Worm (Caenorhabditis elegans) whole organism, early embryonic: Measurements from ENCODE around the gene ZK863.1.

ENCODE experiments used
- B0310.2 ChIP-seq: sonication (generic microtip); optimal IDR thresholded peaks from 2 replicates; lab custom pipeline; 2016; ENCODE audit warnings: mild to moderate bottlenecking, missing genetic modification characterization, missing compliant biosample characterization
- F13C5.2 ChIP-seq: sonication (generic microtip); optimal IDR thresholded peaks from 2 replicates; lab custom pipeline; 2017; ENCODE audit warnings: mild to moderate bottlenecking, missing genetic modification characterization, inconsistent platforms, missing compliant biosample characterization
- aly-1 ChIP-seq: sonication (generic microtip); optimal IDR thresholded peaks from 2 replicates; lab custom pipeline; 2016; ENCODE audit warnings: missing genetic modification characterization, missing compliant biosample characterization
- ama-1 ChIP-seq: fragments of 150-350 bp; optimal IDR thresholded peaks from 2 replicates; lab custom pipeline; 2014
- ceh-13 ChIP-seq: fragments of 200-800 bp; sonication (Bioruptor generic); optimal IDR thresholded peaks from 2 replicates; lab custom pipeline; 2018; ENCODE audit warnings: mild to moderate bottlenecking, missing genetic modification characterization, missing compliant biosample characterization
- ceh-36 ChIP-seq: sonication (generic microtip); optimal IDR thresholded peaks from 2 replicates; lab custom pipeline; 2016; ENCODE audit warnings: missing genetic modification characterization, inconsistent platforms, missing compliant biosample characterization
- ets-7 ChIP-seq: sonication (generic microtip); optimal IDR thresholded peaks from 2 replicates; lab custom pipeline; 2016; ENCODE audit warnings: missing genotype, missing genetic modification characterization, missing compliant biosample characterization
- flt-1 ChIP-seq: fragments of 200-800 bp; sonication (Bioruptor generic); IDR thresholded peaks from 2 replicates; pipeline ENCODE4 v1.3.6; 2022; ENCODE audit warnings: missing genetic modification characterization, missing compliant biosample characterization
- hmbx-1 ChIP-seq: sonication (generic microtip); optimal IDR thresholded peaks from 2 replicates; lab custom pipeline; 2016; ENCODE audit warnings: mild to moderate bottlenecking, missing genetic modification characterization, missing compliant biosample characterization
- hmg-4 ChIP-seq: fragments of 200-800 bp; sonication (Bioruptor generic); optimal IDR thresholded peaks from 2 replicates; lab custom pipeline; 2018; ENCODE audit warnings: mild to moderate bottlenecking, missing genetic modification characterization, missing compliant biosample characterization
- hnd-1 ChIP-seq: sonication (generic microtip); optimal IDR thresholded peaks from 2 replicates; lab custom pipeline; 2016; ENCODE audit warnings: missing genetic modification characterization, missing compliant biosample characterization
- pes-1 ChIP-seq: fragments of 200-800 bp; sonication (Bioruptor generic); IDR thresholded peaks from 2 replicates; pipeline ENCODE4 v1.3.6; 2022; ENCODE audit warnings: missing genetic modification reagents, missing genetic modification characterization, missing compliant biosample characterization
- scrt-1 ChIP-seq: fragments of 200-800 bp; sonication (Bioruptor generic); IDR thresholded peaks from 2 replicates; pipeline ENCODE4 v1.3.6; 2022; ENCODE audit warnings: missing genetic modification characterization, missing compliant biosample characterization
- sea-1 ChIP-seq: fragments of 200-800 bp; sonication (Bioruptor generic); conservative IDR thresholded peaks from 2 replicates; pipeline ENCODE4 v1.3.6; 2022; ENCODE audit warnings: missing genetic modification characterization, missing compliant biosample characterization
- tbx-11 ChIP-seq: fragments of 200-800 bp; sonication (Bioruptor generic); IDR thresholded peaks from 2 replicates; pipeline ENCODE4 v1.3.6; 2022; ENCODE audit warnings: missing genetic modification characterization, missing compliant biosample characterization
- tbx-37 ChIP-seq: fragments of 200-800 bp; sonication (Bioruptor generic); conservative IDR thresholded peaks from 2 replicates; pipeline ENCODE4 v1.3.6; 2022; ENCODE audit warnings: missing genetic modification reagents, missing genetic modification characterization, missing compliant biosample characterization
- tra-4 ChIP-seq: sonication (generic microtip); optimal IDR thresholded peaks from 2 replicates; lab custom pipeline; 2017; ENCODE audit warnings: missing genetic modification characterization, missing compliant biosample characterization

Gene ZK863.1

DNA sequence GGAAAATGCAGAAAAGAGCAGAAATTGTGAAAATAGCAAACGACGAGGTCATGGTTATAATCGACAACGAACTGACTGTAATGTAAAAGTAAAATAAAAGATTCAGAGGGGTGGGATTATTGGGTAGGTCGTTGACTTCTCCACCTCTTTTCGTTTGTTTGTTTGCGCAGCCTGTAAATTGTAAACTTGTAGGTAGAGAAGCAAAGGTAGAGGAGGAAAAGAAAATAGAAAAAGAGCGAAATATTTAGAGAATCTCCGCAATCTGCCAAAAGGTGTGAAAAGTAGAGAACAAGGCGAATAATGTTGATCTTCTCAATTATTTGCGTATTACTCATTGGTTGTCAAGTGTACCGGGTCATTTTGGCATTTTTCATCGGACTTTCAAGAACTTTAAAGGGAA is 17.3 kb upstream of the ZK863.1 start, which contains the start of gene ZK863.8:
TSS of gene ZK863.8 (minus strand) at position 173 of the 400 bp plus-strand sequence.
- no peak for TF ChIP-seq B0310.2 (tag; lab: Kevin White, UChicago)
- TF ChIP-seq tra-4 (tag; lab: Kevin White, UChicago) = no peak

DNA sequence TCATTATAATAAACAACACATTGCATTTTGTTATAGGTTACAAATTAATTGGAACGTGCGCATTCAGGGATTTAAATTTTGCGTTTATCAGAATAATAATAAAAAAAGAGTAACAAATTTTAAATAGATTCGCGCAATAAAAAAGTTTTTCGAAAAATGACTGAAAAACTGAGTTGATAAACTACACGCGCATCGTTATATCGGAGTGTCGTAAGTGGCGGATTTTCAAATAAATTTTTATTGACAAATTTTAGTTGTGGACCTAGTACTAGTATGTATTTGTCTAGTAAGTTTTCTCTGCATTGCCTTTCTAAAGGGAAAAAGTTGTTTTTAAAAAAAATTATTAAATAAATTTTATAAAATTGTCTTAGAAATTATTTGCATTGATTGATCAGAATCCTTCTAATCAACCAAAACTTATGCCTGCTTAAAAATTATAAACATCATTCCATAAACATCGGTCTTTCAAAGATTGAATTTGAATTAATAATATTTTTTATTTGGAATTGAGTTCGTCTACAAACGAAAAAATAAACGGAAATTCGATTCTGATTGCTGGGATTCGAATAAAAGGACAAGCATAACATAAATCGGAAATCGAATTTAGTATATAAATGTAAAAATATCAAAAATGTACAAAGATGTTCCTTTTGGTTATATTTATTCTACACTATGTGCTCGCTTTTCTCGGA is 14.4 kb upstream of the ZK863.1 start, which contains the start of gene srd-4:
TSS of gene srd-4 (plus strand) at position 642 of the 692 bp plus-strand sequence.
- TF ChIP-seq flt-1 = no peak
- TF ChIP-seq sea-1 (GFP tag; lab: Robert Waterston, UW) = no peak
- no peak for TF ChIP-seq hnd-1 (tag; lab: Kevin White, UChicago)
- TF ChIP-seq hmbx-1 = no peak
- no peak for TF ChIP-seq ceh-36 (tag; lab: Kevin White, UChicago)
- no peak for TF ChIP-seq pes-1 (GFP tag; lab: Robert Waterston, UW)
- TF ChIP-seq tbx-37 (GFP tag; lab: Robert Waterston, UW) = no peak
- no peak for TF ChIP-seq F13C5.2 (tag; lab: Kevin White, UChicago)
- no peak for TF ChIP-seq tbx-11 (GFP tag; lab: Robert Waterston, UW)
- TF ChIP-seq hmg-4 (GFP tag; lab: Kevin White, UChicago) = no peak
- TF ChIP-seq ceh-13 (GFP tag; lab: Kevin White, UChicago) = no peak
- TF ChIP-seq tra-4 (tag; lab: Kevin White, UChicago) = no peak
- TF ChIP-seq scrt-1 (GFP tag; lab: Robert Waterston, UW) = no peak
- TF ChIP-seq B0310.2 (tag; lab: Kevin White, UChicago) = no peak
- TF ChIP-seq ama-1 = no peak

DNA sequence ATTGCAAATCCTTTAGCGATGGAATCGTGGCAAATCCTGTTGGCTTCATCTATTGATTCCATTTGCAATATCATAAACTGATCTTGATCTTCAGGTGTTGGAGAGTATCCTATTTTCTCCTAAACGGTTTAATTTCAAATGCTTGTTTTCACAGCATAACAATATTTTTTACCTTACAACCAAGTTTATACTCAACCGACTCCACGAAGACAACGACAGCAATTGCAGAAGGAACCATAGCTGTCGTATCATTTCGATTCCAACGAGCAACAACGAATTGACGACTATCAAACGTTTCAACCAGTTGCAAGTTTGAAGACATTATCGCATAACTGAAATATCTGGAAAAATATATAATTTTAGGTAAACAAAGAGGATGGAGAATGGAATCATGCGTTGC is 13.8 kb upstream of the ZK863.1 start, which contains the start of gene usip-1:
TSS of gene usip-1 (minus strand) at position 341 of the 400 bp plus-strand sequence.
- TF ChIP-seq hmbx-1 (no peak), scrt-1 (GFP tag; lab: Robert Waterston, UW) (no peak), ets-7 (no peak), B0310.2 (tag; lab: Kevin White, UChicago) (no peak), tbx-37 (GFP tag; lab: Robert Waterston, UW) (no peak), aly-1 (tag; lab: Kevin White, UChicago) (no peak), sea-1 (GFP tag; lab: Robert Waterston, UW) (no peak), ama-1 (no peak), hmg-4 (GFP tag; lab: Kevin White, UChicago) (no peak), F13C5.2 (tag; lab: Kevin White, UChicago) (no peak), tra-4 (tag; lab: Kevin White, UChicago) (no peak), flt-1 (no peak), ceh-36 (tag; lab: Kevin White, UChicago) (no peak), tbx-11 (GFP tag; lab: Robert Waterston, UW) (no peak), ceh-13 (GFP tag; lab: Kevin White, UChicago) (no peak), pes-1 (GFP tag; lab: Robert Waterston, UW) (no peak), hnd-1 (tag; lab: Kevin White, UChicago) (no peak)

DNA sequence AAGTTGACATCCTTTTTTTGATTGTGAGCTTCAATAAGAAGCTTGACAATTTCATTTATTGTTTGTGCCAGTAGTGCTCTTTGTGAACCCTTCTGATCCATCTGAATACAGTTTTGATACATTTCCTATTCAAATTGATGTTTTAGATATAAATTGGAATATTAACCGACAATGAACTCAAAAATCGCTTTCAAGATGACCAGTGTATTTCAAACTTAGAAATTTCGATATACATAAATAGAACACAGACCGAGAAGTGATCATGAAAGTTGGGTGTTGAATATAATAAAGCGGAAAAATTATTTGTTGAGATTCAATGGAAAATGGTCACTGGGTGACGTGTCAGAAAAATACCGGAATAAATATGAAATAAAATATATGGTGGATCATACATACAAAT is 11.3 kb upstream of the ZK863.1 start, which contains the start of gene elpc-3:
TSS of gene elpc-3 (minus strand) at position 101 of the 400 bp plus-strand sequence.
- no peak for TF ChIP-seq scrt-1 (GFP tag; lab: Robert Waterston, UW)
- no peak for TF ChIP-seq hmg-4 (GFP tag; lab: Kevin White, UChicago)
- no peak for TF ChIP-seq ceh-36 (tag; lab: Kevin White, UChicago)
- TF ChIP-seq hnd-1 (tag; lab: Kevin White, UChicago) = no peak
- TF ChIP-seq F13C5.2 (tag; lab: Kevin White, UChicago) = no peak
- TF ChIP-seq pes-1 (GFP tag; lab: Robert Waterston, UW) = no peak
- no peak for TF ChIP-seq B0310.2 (tag; lab: Kevin White, UChicago)
- TF ChIP-seq tra-4 (tag; lab: Kevin White, UChicago) = no peak
- no peak for TF ChIP-seq hmbx-1
- TF ChIP-seq flt-1 = no peak

DNA sequence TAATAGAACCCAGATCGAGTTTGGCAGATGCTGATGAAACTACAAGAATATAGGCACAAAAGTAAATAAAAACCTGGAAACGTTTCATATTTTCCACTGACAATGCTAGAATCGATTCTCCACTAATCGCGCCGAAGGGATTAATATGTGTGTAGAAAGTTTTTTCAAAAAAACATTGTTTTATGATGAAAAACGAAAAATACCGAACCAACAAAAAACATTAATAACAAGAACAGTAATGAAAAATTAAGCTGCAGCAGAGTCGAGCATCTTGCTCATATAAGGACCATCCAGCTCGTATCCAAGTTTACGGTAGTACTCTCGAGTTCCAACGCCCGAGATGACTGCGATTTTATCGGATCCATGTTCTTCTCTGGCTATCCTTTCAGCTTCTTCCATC is 9.3 kb upstream of the ZK863.1 start, which contains the start of gene clec-224:
TSS of gene clec-224 (minus strand) at position 101 of the 400 bp plus-strand sequence.
- TF ChIP-seq ceh-36 (tag; lab: Kevin White, UChicago) = peak; percentile 9
- TF ChIP-seq F13C5.2 (tag; lab: Kevin White, UChicago) = no peak
- no peak for TF ChIP-seq aly-1 (tag; lab: Kevin White, UChicago)

DNA sequence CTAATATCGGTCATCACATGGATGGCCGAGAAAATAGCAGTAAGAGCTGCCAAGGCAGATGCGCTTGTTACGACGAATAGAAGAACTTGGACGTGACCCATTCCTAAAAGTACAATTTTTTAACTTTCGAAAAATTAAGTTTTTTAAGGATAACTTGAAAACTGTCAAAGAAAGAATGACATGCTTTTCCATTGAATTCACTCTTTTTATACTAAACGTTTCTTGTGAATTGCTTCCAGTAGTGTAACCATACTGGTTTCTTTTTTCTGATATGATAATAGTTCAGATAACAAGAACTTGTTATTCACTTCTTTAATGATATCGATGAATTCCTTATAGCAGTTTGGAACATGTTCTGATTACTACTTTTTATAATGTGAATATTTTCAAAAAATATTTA is 2.4 kb downstream of the ZK863.1 start, which contains the start of gene col-37:
TSS of gene col-37 (minus strand) at position 101 of the 400 bp plus-strand sequence.
- TF ChIP-seq tra-4 (tag; lab: Kevin White, UChicago) (no peak), hmbx-1 (no peak), hmg-4 (GFP tag; lab: Kevin White, UChicago) (no peak), ama-1 (no peak), tbx-37 (GFP tag; lab: Robert Waterston, UW) (no peak), pes-1 (GFP tag; lab: Robert Waterston, UW) (no peak), tbx-11 (GFP tag; lab: Robert Waterston, UW) (no peak), scrt-1 (GFP tag; lab: Robert Waterston, UW) (no peak), flt-1 (no peak)

DNA sequence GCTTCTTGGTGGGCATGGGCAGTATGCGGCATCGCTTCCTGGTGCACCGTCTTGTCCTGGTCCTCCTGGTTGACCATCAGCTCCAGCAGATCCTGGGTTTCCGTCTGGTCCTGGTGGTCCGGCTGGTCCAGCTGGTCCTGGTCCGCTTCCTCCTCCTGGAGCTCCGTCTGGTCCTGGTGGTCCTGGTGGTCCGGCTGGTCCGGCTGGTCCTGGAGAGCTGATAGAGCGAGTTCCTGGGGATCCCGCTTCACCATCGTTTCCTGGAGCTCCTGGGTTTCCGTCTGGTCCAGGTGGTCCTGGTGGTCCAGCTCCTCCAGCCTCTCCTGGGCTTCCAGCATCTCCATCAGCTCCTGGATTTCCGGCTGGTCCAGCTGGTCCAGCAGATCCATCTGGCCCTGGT is 3.0 kb downstream of the ZK863.1 start:
- TF ChIP-seq aly-1 (tag; lab: Kevin White, UChicago) = peak; percentile 8
- no peak for TF ChIP-seq ama-1

DNA sequence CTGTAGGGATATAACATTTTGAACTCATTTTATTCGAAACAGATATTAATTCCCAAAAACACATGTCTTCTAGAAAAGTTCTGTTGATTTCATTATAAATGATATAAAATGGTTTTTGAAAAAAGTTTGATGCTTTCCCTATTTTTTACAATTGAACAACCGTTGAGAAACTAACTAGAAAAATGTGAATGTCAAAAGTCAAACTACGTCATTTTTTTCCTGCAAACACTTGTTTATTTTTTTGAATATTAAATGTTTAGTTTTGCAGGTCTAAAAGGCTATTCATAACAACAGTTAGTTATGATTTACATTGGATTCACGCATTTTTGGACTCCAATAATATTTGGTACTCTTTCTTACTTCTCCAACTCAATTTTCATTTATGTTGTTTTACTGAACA is 7.1 kb downstream of the ZK863.1 start, which contains the start of gene srj-4:
TSS of gene srj-4 (plus strand) at position 301 of the 400 bp plus-strand sequence.
- no peak for TF ChIP-seq B0310.2 (tag; lab: Kevin White, UChicago)
- no peak for TF ChIP-seq sea-1 (GFP tag; lab: Robert Waterston, UW)
- no peak for TF ChIP-seq aly-1 (tag; lab: Kevin White, UChicago)
- no peak for TF ChIP-seq F13C5.2 (tag; lab: Kevin White, UChicago)
- no peak for TF ChIP-seq hnd-1 (tag; lab: Kevin White, UChicago)
- TF ChIP-seq tra-4 (tag; lab: Kevin White, UChicago) = no peak
- TF ChIP-seq hmbx-1 = no peak
- TF ChIP-seq hmg-4 (GFP tag; lab: Kevin White, UChicago) = no peak
- no peak for TF ChIP-seq ama-1
- no peak for TF ChIP-seq flt-1
- no peak for TF ChIP-seq tbx-37 (GFP tag; lab: Robert Waterston, UW)
- TF ChIP-seq pes-1 (GFP tag; lab: Robert Waterston, UW) = no peak
- no peak for TF ChIP-seq tbx-11 (GFP tag; lab: Robert Waterston, UW)
- no peak for TF ChIP-seq ceh-36 (tag; lab: Kevin White, UChicago)
- TF ChIP-seq ceh-13 (GFP tag; lab: Kevin White, UChicago) = no peak
- TF ChIP-seq ets-7 = no peak
- TF ChIP-seq scrt-1 (GFP tag; lab: Robert Waterston, UW) = no peak
